Fruit fly (Drosophila melanogaster) whole organism, wandering third instar larva: Measurements from ENCODE around the gene CG13895.

Experiments used
- Abd-B ChIP-seq: fragments of >200 bp; optimal IDR thresholded peaks from 2 replicates; lab custom pipeline; 2017; ENCODE audit warnings: missing biosample characterization, missing genetic modification characterization
- CG32264 ChIP-seq: fragments of 200-800 bp; sonication (Bioruptor generic); optimal IDR thresholded peaks from 2 replicates; lab custom pipeline; 2016; ENCODE audit warnings: missing biosample characterization, missing genetic modification characterization
- CG9705 ChIP-seq: fragments of 200-800 bp; sonication (Bioruptor generic); optimal IDR thresholded peaks from 2 replicates; lab custom pipeline; 2018; ENCODE audit warnings: missing biosample characterization, mild to moderate bottlenecking, missing genetic modification characterization
- CrebA ChIP-seq: fragments of 200-800 bp; sonication (Bioruptor generic); optimal IDR thresholded peaks from 2 replicates; lab custom pipeline; 2016; ENCODE audit warnings: missing biosample characterization, mild to moderate bottlenecking, missing genetic modification characterization, borderline replicate concordance
- Dfd ChIP-seq: fragments of >200 bp; optimal IDR thresholded peaks from 2 replicates; lab custom pipeline; 2017; ENCODE audit warnings: missing biosample characterization, missing genetic modification characterization
- Dif ChIP-seq: fragments of 200-275, 200-300 bp; sonication (Bioruptor generic); optimal IDR thresholded peaks from 2 replicates; lab custom pipeline; 2018; ENCODE audit warnings: missing biosample characterization, missing genetic modification characterization; ENCODE audit not compliant: partially characterized antibody
- GATAd ChIP-seq: sonication (Bioruptor generic); optimal IDR thresholded peaks from 2 replicates; lab custom pipeline; 2016; ENCODE audit warnings: missing biosample characterization, missing genetic modification characterization
- HLH106 ChIP-seq: fragments of 200-800 bp; optimal IDR thresholded peaks from 3 replicates; lab custom pipeline; 2019; ENCODE audit warnings: missing biosample characterization, mild to moderate bottlenecking, missing genetic modification characterization, moderate library complexity
- Hnf4 ChIP-seq: fragments of 200-800 bp; sonication (Bioruptor generic); optimal IDR thresholded peaks from 2 replicates; lab custom pipeline; 2016; ENCODE audit warnings: missing biosample characterization, mild to moderate bottlenecking, missing genetic modification characterization
- Hr78 ChIP-seq: fragments of >200 bp; optimal IDR thresholded peaks from 2 replicates; lab custom pipeline; 2017; ENCODE audit warnings: missing biosample characterization, missing genetic modification characterization
- Hr83 ChIP-seq: fragments of 200-300 bp; sonication (Bioruptor generic); optimal IDR thresholded peaks from 2 replicates; lab custom pipeline; 2016; ENCODE audit warnings: missing biosample characterization, mild to moderate bottlenecking, missing genetic modification characterization, moderate library complexity; ENCODE audit not compliant: poor library complexity, severe bottlenecking
- Jra ChIP-seq: sonication (Bioruptor generic); optimal IDR thresholded peaks from 2 replicates; lab custom pipeline; 2016; ENCODE audit warnings: missing biosample characterization, missing genetic modification characterization
- Mio ChIP-seq: sonication (Bioruptor generic); optimal IDR thresholded peaks from 2 replicates; lab custom pipeline; 2016; ENCODE audit warnings: missing biosample characterization, missing genetic modification characterization
- Myc ChIP-seq: fragments of >200 bp; optimal IDR thresholded peaks from 2 replicates; lab custom pipeline; 2017
- Rel ChIP-seq, 2 experiments: fragments of 200-800 bp; sonication (Bioruptor generic) in 1 of 2; optimal IDR thresholded peaks; 2 replicates in 1 of 2; 3 replicates in 1 of 2; lab custom pipeline; 2016 to 2019; ENCODE audit warnings: mild to moderate bottlenecking in 2 of 2, missing biosample characterization in 2 of 2, missing genetic modification characterization in 2 of 2, moderate library complexity in 1 of 2
- Sp1 ChIP-seq: fragments of 200-800 bp; sonication (Bioruptor generic); optimal IDR thresholded peaks from 3 replicates; lab custom pipeline; 2019; ENCODE audit warnings: missing biosample characterization, mild to moderate bottlenecking, missing genetic modification characterization, moderate library complexity
- Vsx2 ChIP-seq: fragments of 200-300, 225-300 bp; sonication (Bioruptor generic); optimal IDR thresholded peaks from 2 replicates; lab custom pipeline; 2018; ENCODE audit warnings: missing biosample characterization, missing genetic modification characterization; ENCODE audit not compliant: partially characterized antibody
- br ChIP-seq: fragments of 200-800 bp; sonication (Bioruptor generic); optimal IDR thresholded peaks from 2 replicates; lab custom pipeline; 2016; ENCODE audit warnings: missing biosample characterization, missing genetic modification characterization
- brk ChIP-seq: fragments of 200-800 bp; sonication (Bioruptor generic); optimal IDR thresholded peaks from 2 replicates; lab custom pipeline; 2016; ENCODE audit warnings: missing biosample characterization, mild to moderate bottlenecking, missing genetic modification characterization
- dl ChIP-seq, 2 experiments: fragments of 175-275, 200-275 bp in 1 of 2; fragments of 200-275 bp in 1 of 2; sonication (Bioruptor generic); optimal IDR thresholded peaks; lab custom pipeline; 2018; ENCODE audit warnings: mild to moderate bottlenecking in 2 of 2, missing biosample characterization in 2 of 2, missing genetic modification characterization in 2 of 2, moderate library complexity in 2 of 2; ENCODE audit not compliant: partially characterized antibody in 2 of 2, insufficient read depth in 1 of 2
- dmrt93B ChIP-seq: fragments of 200-800 bp; sonication (Bioruptor generic); optimal IDR thresholded peaks from 2 replicates; lab custom pipeline; 2018; ENCODE audit warnings: missing biosample characterization, mild to moderate bottlenecking, missing genetic modification characterization
- dsf ChIP-seq: sonication (Bioruptor generic); optimal IDR thresholded peaks from 2 replicates; lab custom pipeline; 2016; ENCODE audit warnings: missing biosample characterization, missing genetic modification characterization, borderline replicate concordance
- ey ChIP-seq: fragments of 200-800 bp; sonication (Bioruptor generic); optimal IDR thresholded peaks from 2 replicates; lab custom pipeline; 2016; ENCODE audit warnings: missing biosample characterization, missing genetic modification characterization
- foxo ChIP-seq, 2 experiments: fragments of 200-800 bp; sonication (Bioruptor generic); optimal IDR thresholded peaks; 2 replicates in 1 of 2; 3 replicates in 1 of 2; lab custom pipeline; 2016 to 2017; ENCODE audit warnings: missing biosample characterization in 2 of 2, missing genetic modification characterization in 2 of 2
- fru ChIP-seq: fragments of 200-800 bp; sonication (Bioruptor generic); optimal IDR thresholded peaks from 3 replicates; lab custom pipeline; 2016; ENCODE audit warnings: missing biosample characterization, mild to moderate bottlenecking, missing genetic modification characterization
- h ChIP-seq: fragments of 200-800 bp; sonication (Bioruptor generic); optimal IDR thresholded peaks from 3 replicates; lab custom pipeline; 2016; ENCODE audit warnings: missing biosample characterization, mild to moderate bottlenecking, missing genetic modification characterization
- jim ChIP-seq: fragments of 175-275, 200-325 bp; sonication (Bioruptor generic); optimal IDR thresholded peaks from 2 replicates; lab custom pipeline; 2016; ENCODE audit warnings: missing biosample characterization, mild to moderate bottlenecking, missing genetic modification characterization
- lola ChIP-seq: fragments of >200 bp; optimal IDR thresholded peaks from 2 replicates; lab custom pipeline; 2017; ENCODE audit warnings: missing biosample characterization, missing genetic modification characterization
- pan ChIP-seq: fragments of >200 bp; optimal IDR thresholded peaks from 2 replicates; lab custom pipeline; 2017
- psq ChIP-seq: fragments of 200-800 bp; sonication (Bioruptor generic); optimal IDR thresholded peaks from 3 replicates; lab custom pipeline; 2017; ENCODE audit warnings: missing biosample characterization, mild to moderate bottlenecking, missing genetic modification characterization, moderate library complexity
- rgr ChIP-seq: fragments of 200-800 bp; sonication (Bioruptor generic); optimal IDR thresholded peaks from 3 replicates; lab custom pipeline; 2016; ENCODE audit warnings: missing biosample characterization, mild to moderate bottlenecking, missing genetic modification characterization
- sage ChIP-seq: fragments of 200-800 bp; sonication (Bioruptor generic); optimal IDR thresholded peaks from 2 replicates; lab custom pipeline; 2016; ENCODE audit warnings: missing biosample characterization, mild to moderate bottlenecking, missing genetic modification characterization
- sv ChIP-seq: fragments of 200-800 bp; sonication (Bioruptor generic); optimal IDR thresholded peaks from 3 replicates; lab custom pipeline; 2016; ENCODE audit warnings: missing biosample characterization, missing genetic modification characterization
- usp ChIP-seq: fragments of >200 bp; optimal IDR thresholded peaks from 2 replicates; lab custom pipeline; 2017; ENCODE audit warnings: missing biosample characterization, missing genetic modification characterization
- woc ChIP-seq: sonication (Bioruptor generic); optimal IDR thresholded peaks from 2 replicates; lab custom pipeline; 2016; ENCODE audit warnings: missing biosample characterization, mild to moderate bottlenecking, missing genetic modification characterization

The CG13895 gene

DNA sequence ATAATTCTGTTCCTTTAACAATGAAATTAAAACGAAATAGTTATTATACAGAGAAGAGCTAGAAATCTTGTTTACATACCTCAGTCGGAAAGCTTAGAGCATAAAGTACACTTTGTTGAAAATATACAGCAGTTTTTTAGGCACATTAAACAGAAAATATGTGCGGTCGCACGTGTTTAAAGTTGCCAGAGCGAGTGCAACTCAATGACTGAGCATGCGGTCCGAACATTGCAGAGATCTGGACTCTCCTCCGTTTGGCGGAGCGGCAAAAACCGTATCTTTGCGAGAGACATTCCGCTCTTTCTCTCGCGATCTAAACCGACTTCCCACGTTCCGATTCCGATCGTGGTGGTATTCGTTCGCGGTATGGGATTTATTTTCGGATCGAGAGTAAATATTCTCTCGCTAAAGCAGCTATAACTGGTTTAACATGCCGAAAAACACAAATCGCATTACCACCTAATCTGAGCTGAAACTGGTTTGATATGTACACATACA, at the start of gene CG13895:
Gene CG13895 (minus strand): TSS at position 214 of the 498 bp plus-strand sequence.
- peak; percentile 18 to 59 for TF ChIP-seq dl (GFP tag; optimal IDR thresholded peaks at IDR 0.05; lab: Kevin White, UChicago; ENCODE audit: insufficient read depth in 1 of 2, partially characterized antibody in 2 of 2)
- no peak for TF ChIP-seq dsf (GFP tag; lab: Kevin White, UChicago)
- TF ChIP-seq Mio (GFP tag; lab: Kevin White, UChicago), result no peak
- peak; percentile 8 for TF ChIP-seq Sp1
- peak; percentile 63 for TF ChIP-seq Dif (GFP tag; lab: Kevin White, UChicago)

DNA sequence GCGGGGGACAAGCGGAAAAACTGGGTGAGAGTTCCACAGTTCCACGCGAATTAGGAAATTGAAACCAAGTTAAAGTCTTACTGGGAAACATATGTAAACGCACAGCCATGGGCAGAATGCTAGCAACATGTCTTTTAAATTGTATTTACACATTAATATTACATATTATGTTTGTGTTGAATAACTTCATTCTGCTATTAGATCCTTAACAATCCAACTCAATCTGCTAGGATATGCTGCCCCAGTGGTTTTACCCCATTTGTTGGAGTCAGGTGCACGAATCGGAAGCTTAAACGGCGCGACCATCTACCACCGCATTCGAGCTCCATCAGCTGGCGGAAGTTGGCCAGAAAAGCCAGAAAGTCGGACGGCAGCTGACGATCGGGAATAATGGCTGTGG, 48.4 kb upstream of the CG13895 start:
- TF ChIP-seq ey (no peak), sage (GFP tag; lab: Kevin White, UChicago) (no peak), jim (GFP tag; lab: Kevin White, UChicago) (no peak), dl (GFP tag; optimal IDR thresholded peaks at IDR 0.05; lab: Kevin White, UChicago; ENCODE audit: insufficient read depth in 1 of 2, partially characterized antibody in 2 of 2) (no peak), foxo (GFP tag; optimal IDR thresholded peaks at IDR 0.05; lab: Kevin White, UChicago) (no peak), woc (no peak), Sp1 (no peak), GATAd (no peak)

DNA sequence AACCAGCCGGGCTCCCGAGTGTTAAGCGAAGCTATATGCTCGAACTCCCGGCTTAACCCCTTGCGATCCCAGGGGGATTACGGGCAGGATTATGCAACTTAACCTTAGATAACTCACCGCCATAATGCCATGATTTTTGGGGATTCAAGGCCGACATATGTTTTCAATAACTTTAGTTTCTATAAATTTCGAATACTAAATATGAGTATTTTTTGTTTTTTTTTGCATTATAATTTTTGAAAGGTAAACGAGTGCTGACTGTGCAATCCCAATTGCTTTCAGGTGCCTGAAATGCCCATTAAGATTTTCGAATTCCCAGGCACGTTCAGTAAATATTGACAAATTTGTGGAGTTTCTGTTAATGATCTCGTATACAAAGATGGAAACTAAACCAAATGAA, 47.3 kb upstream of the CG13895 start, which contains the start of gene hng3:
Gene hng3 (minus strand): TSS at position 231 of the 400 bp plus-strand sequence.
- TF ChIP-seq CG9705, result no peak

DNA sequence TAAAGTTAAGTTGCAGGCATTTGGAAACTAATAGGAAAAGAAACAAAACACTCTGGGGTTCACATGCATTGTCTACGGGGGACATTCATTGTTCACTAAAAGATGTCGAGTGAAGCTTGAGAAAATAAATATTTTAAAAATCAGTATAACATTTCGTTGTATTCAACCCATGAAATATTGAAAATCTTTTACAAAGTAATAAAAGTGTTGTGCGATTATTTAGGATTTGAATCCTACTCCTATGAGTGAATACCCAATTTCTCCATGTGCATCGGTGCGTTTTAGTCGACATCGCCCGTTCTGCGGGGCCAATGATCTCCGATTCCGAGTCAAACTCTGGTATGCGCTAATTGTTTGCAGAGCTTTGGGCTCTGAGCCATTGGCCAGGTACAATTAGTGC, 46.6 kb upstream of the CG13895 start:
- TF ChIP-seq dsf (GFP tag; lab: Kevin White, UChicago), result no peak
- no peak for TF ChIP-seq dmrt93B (GFP tag; lab: Kevin White, UChicago)
- TF ChIP-seq Hr78 (GFP tag; lab: Kevin White, UChicago), result no peak
- TF ChIP-seq h (GFP tag; lab: Kevin White, UChicago), result peak; percentile 31
- TF ChIP-seq Hnf4 (GFP tag; lab: Kevin White, UChicago), result peak; percentile 12
- TF ChIP-seq Jra (GFP tag; lab: Kevin White, UChicago), result no peak
- TF ChIP-seq br (GFP tag; lab: Kevin White, UChicago), result no peak
- no peak for TF ChIP-seq Abd-B
- TF ChIP-seq woc, result no peak
- TF ChIP-seq Dfd (GFP tag; lab: Kevin White, UChicago), result no peak
- TF ChIP-seq Hr83 (GFP tag; lab: Kevin White, UChicago), result no peak
- TF ChIP-seq Sp1, result no peak
- TF ChIP-seq CG9705, result no peak
- no peak for TF ChIP-seq usp (GFP tag; lab: Kevin White, UChicago)
- no peak for TF ChIP-seq GATAd
- peak; percentile 4 for TF ChIP-seq ey
- TF ChIP-seq CrebA (GFP tag; lab: Kevin White, UChicago), result no peak
- TF ChIP-seq sage (GFP tag; lab: Kevin White, UChicago), result no peak
- TF ChIP-seq Rel (GFP tag; optimal IDR thresholded peaks at IDR 0.05; lab: Kevin White, UChicago), result no peak
- no peak for TF ChIP-seq Rel (tag; optimal IDR thresholded peaks at IDR 0.05; lab: Kevin White, UChicago)
- TF ChIP-seq HLH106, result no peak
- TF ChIP-seq brk (GFP tag; lab: Kevin White, UChicago), result no peak
- no peak for TF ChIP-seq psq
- no peak for TF ChIP-seq CG32264 (GFP tag; lab: Kevin White, UChicago)
- no peak for TF ChIP-seq pan (lab: Kevin White, UChicago)
- peak; percentile 1 for TF ChIP-seq rgr (GFP tag; lab: Kevin White, UChicago)
- TF ChIP-seq Vsx2 (GFP tag; lab: Kevin White, UChicago), result no peak
- no peak for TF ChIP-seq Dif (GFP tag; lab: Kevin White, UChicago)
- peak in 1 of 2 experiments; percentile 17 for TF ChIP-seq foxo (GFP tag; optimal IDR thresholded peaks at IDR 0.05; lab: Kevin White, UChicago)
- no peak for TF ChIP-seq Myc
- TF ChIP-seq lola (GFP tag; lab: Kevin White, UChicago), result no peak
- TF ChIP-seq sv (GFP tag; lab: Kevin White, UChicago), result no peak
- TF ChIP-seq dl (GFP tag; optimal IDR thresholded peaks at IDR 0.05; lab: Kevin White, UChicago; ENCODE audit: insufficient read depth in 1 of 2, partially characterized antibody in 2 of 2), result no peak
- TF ChIP-seq fru (GFP tag; lab: Kevin White, UChicago), result peak; percentile 3
